Fruit fly (Drosophila melanogaster): ENCODE data around the gene Blos3.

DNA sequence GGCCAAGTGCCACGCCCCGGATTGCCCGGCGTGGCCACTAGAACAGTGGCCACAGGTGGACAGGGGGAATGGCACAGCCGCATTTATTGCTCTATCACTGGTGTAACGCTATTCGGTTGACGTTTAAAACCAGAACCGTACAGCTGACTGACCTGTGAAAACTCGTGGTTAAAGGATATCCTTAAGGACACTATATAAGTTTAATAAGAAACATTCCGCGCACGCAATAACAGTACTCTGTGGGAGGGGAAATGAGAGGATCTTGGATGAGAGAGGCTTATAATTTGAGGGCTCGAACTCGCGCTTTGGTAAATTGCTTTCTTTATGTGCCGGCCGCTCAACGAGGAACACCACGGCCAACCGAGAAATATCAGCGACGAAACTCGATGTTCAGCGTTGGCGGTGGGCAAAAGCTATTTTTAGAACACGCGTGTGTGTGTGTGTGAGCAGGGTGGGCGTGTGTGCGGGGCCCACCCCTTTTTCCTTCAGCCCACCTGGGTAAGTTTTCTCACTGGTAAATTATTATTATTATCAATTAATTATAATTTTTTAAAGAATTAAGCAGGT lies 26.4 kb downstream of the Blos3 start:
- TF ChIP-seq CG9932 (GFP tag; IDR thresholded peaks at IDR 0.05) (no peak), CG8478 (optimal IDR thresholded peaks at IDR 0.05) (no peak), CG7786 (GFP tag; optimal IDR thresholded peaks at IDR 0.05) (no peak), sc (optimal IDR thresholded peaks at IDR 0.05) (no peak), sc (GFP tag; optimal IDR thresholded peaks at IDR 0.05) (no peak), CG14014 (GFP tag; IDR thresholded peaks at IDR 0.05) (no peak), CG12942 (GFP tag; optimal IDR thresholded peaks at IDR 0.05) (no peak), kay (GFP tag; optimal IDR thresholded peaks at IDR 0.05) (no peak), CG14860 (GFP tag; IDR thresholded peaks at IDR 0.05; ENCODE audit: partially characterized antibody) (no peak), CG3726 (GFP tag; IDR thresholded peaks at IDR 0.05) (no peak), CTCF (GFP tag; optimal IDR thresholded peaks at IDR 0.05) (no peak), Fer1 (GFP tag; optimal IDR thresholded peaks at IDR 0.05) (no peak), kah (GFP tag; optimal IDR thresholded peaks at IDR 0.05) (no peak), Optix (GFP tag; IDR thresholded peaks at IDR 0.05) (no peak), CG1792 (GFP tag; optimal IDR thresholded peaks at IDR 0.05) (no peak)
